Worm (Caenorhabditis elegans) whole organism, L3 larva: ENCODE results near the gene C02F4.5.

Experiments
- ama-1 ChIP-seq: fragments of 150-350 bp; optimal IDR thresholded peaks from 2 replicates; lab custom pipeline; 2018
- ceh-16 ChIP-seq: sonication (generic microtip); optimal IDR thresholded peaks from 2 replicates; lab custom pipeline; 2017; ENCODE audit warnings: missing biosample characterization, missing genetic modification characterization
- daf-12 ChIP-seq: fragments of 150-350 bp; optimal IDR thresholded peaks from 2 replicates; lab custom pipeline; 2014; ENCODE audit warnings: missing biosample characterization, missing genetic modification reagents, missing genetic modification characterization
- jun-1 ChIP-seq: fragments of 150-350 bp; optimal IDR thresholded peaks from 2 replicates; lab custom pipeline; 2014; ENCODE audit warnings: missing biosample characterization, missing genetic modification reagents, missing genetic modification characterization
- nhr-12 ChIP-seq: fragments of 150-350 bp; optimal IDR thresholded peaks from 2 replicates; lab custom pipeline; 2014; ENCODE audit warnings: missing biosample characterization, missing genetic modification characterization
- nhr-237 ChIP-seq: fragments of 150-350 bp; optimal IDR thresholded peaks from 2 replicates; lab custom pipeline; 2014; ENCODE audit warnings: missing biosample characterization, missing genetic modification characterization
- nhr-77 ChIP-seq: fragments of 150-350 bp; optimal IDR thresholded peaks from 2 replicates; lab custom pipeline; 2014; ENCODE audit warnings: missing biosample characterization, missing genetic modification characterization
- pha-4 ChIP-seq: fragments of 150-350 bp; optimal IDR thresholded peaks from 2 replicates; lab custom pipeline; 2014; ENCODE audit warnings: missing biosample characterization, missing genetic modification reagents, missing genetic modification characterization

- no peak for TF ChIP-seq daf-12 (tag; lab: Kevin White, UChicago)
- TF ChIP-seq pha-4 (tag; lab: Kevin White, UChicago) = no peak
- TF ChIP-seq nhr-237 (tag; lab: Kevin White, UChicago) = no peak
- TF ChIP-seq nhr-12 = no peak
- TF ChIP-seq ceh-16 (tag; lab: Kevin White, UChicago) = no peak
- TF ChIP-seq nhr-77 (tag; lab: Kevin White, UChicago) = no peak
- TF ChIP-seq ama-1 = no peak
- no peak for TF ChIP-seq jun-1 (tag; lab: Kevin White, UChicago)
Observed at ce11 chrIV:10542283-10542682, 18.3 kb upstream of the C02F4.5 start.
